Worm (Caenorhabditis elegans): ENCODE measurements around the gene ZK418.6.

The ZK418.6 gene

ce11 chrIII:7064185-7064584 is 14.5 kb downstream of the ZK418.6 start, which contains the start of gene R01H2.4:
Gene R01H2.4, minus strand, starts transcription at chrIII:7064285.
- TF ChIP-seq ceh-22 (tag; optimal IDR thresholded peaks at IDR 0.05) (no peak), ceh-30 (tag; optimal IDR thresholded peaks at IDR 0.05) (no peak), ceh-9 (tag; optimal IDR thresholded peaks at IDR 0.05) (no peak), elt-4 (tag; optimal IDR thresholded peaks at IDR 0.05) (no peak), nhr-11 (tag; optimal IDR thresholded peaks at IDR 0.05) (no peak)

ce11 chrIII:7063061-7063460 is 15.6 kb downstream of the ZK418.6 start:
- TF ChIP-seq pax-1 (tag; optimal IDR thresholded peaks at IDR 0.05) (no peak), dmd-4 (tag; optimal IDR thresholded peaks at IDR 0.05; ENCODE audit: borderline replicate concordance) (no peak), syd-9 (tag; optimal IDR thresholded peaks at IDR 0.05) (no peak), eyg-1 (tag; optimal IDR thresholded peaks at IDR 0.05) (no peak)

- TF ChIP-seq mec-3 (tag; optimal IDR thresholded peaks at IDR 0.05; ENCODE audit: borderline replicate concordance) = no peak
- no peak for TF ChIP-seq dve-1 (tag; optimal IDR thresholded peaks at IDR 0.05)
These were observed 16.1 kb downstream of the ZK418.6 start, which contains the start of gene R01H2.1 for ce11 chrIII:7062580-7062979. Gene R01H2.1, plus strand, starts transcription at chrIII:7062880.

ce11 chrIII:7060531-7061095 is 18.0 kb downstream of the ZK418.6 start, which contains the start of gene egg-2:
Gene egg-2, minus strand, starts transcription at chrIII:7060583.
- no peak for TF ChIP-seq hlh-15 (tag; optimal IDR thresholded peaks at IDR 0.05)
- TF ChIP-seq Y22D7AL.16 (tag; optimal IDR thresholded peaks at IDR 0.05) = no peak
- no peak for TF ChIP-seq ahr-1 (tag; optimal IDR thresholded peaks at IDR 0.05)
- TF ChIP-seq sdc-2 (tag; optimal IDR thresholded peaks at IDR 0.05) = no peak

ce11 chrIII:7056241-7056640 is 22.4 kb downstream of the ZK418.6 start, which contains the start of gene R01H2.2:
Gene R01H2.2, plus strand, starts transcription at chrIII:7056541.
- TF ChIP-seq ceh-18 (tag; optimal IDR thresholded peaks at IDR 0.05) = no peak
- no peak for TF ChIP-seq T23F11.4 (GFP tag; optimal IDR thresholded peaks at IDR 0.05)
- TF ChIP-seq sdc-2 (tag; optimal IDR thresholded peaks at IDR 0.05) = no peak
- no peak for TF ChIP-seq lim-6 (tag; optimal IDR thresholded peaks at IDR 0.05)
- TF ChIP-seq ref-2 (tag; optimal IDR thresholded peaks at IDR 0.05) = no peak
- TF ChIP-seq ceh-45 (GFP tag; IDR thresholded peaks at IDR 0.05) = no peak
- TF ChIP-seq rnt-1 (tag; optimal IDR thresholded peaks at IDR 0.05) = no peak
- TF ChIP-seq C08G9.2 (tag; optimal IDR thresholded peaks at IDR 0.05) = no peak
- no peak for TF ChIP-seq hlh-15 (tag; optimal IDR thresholded peaks at IDR 0.05)
- no peak for TF ChIP-seq sox-2 (GFP tag; IDR thresholded peaks at IDR 0.05)
- no peak for TF ChIP-seq ceh-6 (GFP tag; optimal IDR thresholded peaks at IDR 0.05)

ce11 chrIII:7045643-7046042 is 33.0 kb downstream of the ZK418.6 start, which contains the start of gene R01H2.7:
Gene R01H2.7, minus strand, starts transcription at chrIII:7045743.
- TF ChIP-seq pqm-1 (tag; optimal IDR thresholded peaks at IDR 0.05) = no peak
- no peak for TF ChIP-seq unc-86 (tag; optimal IDR thresholded peaks at IDR 0.05)
- TF ChIP-seq tbx-2 (tag; optimal IDR thresholded peaks at IDR 0.05) = no peak
- no peak for TF ChIP-seq ceh-31 (tag; optimal IDR thresholded peaks at IDR 0.05)
- no peak for TF ChIP-seq sox-2 (GFP tag; IDR thresholded peaks at IDR 0.05)
- TF ChIP-seq eyg-1 (tag; optimal IDR thresholded peaks at IDR 0.05) = no peak
- TF ChIP-seq ceh-45 (GFP tag; IDR thresholded peaks at IDR 0.05) = no peak
- no peak for TF ChIP-seq nhr-232 (tag; optimal IDR thresholded peaks at IDR 0.05)
- TF ChIP-seq nhr-11 (tag; optimal IDR thresholded peaks at IDR 0.05) = no peak
- TF ChIP-seq F13H6.1 (tag; optimal IDR thresholded peaks at IDR 0.05) = no peak
- TF ChIP-seq madf-2 (tag; optimal IDR thresholded peaks at IDR 0.05) = no peak
- no peak for TF ChIP-seq ceh-18 (tag; optimal IDR thresholded peaks at IDR 0.05)
- no peak for TF ChIP-seq pros-1 (tag; optimal IDR thresholded peaks at IDR 0.05)
- TF ChIP-seq C08G9.2 (tag; optimal IDR thresholded peaks at IDR 0.05) = no peak
- TF ChIP-seq pha-2 (tag; optimal IDR thresholded peaks at IDR 0.05) = no peak
